Worm (Caenorhabditis elegans) whole organism, L3 larva: ENCODE results near the gene R03D7.15.

Experiments
- R02D3.7 ChIP-seq: fragments of 150-350 bp; optimal IDR thresholded peaks from 2 replicates; lab custom pipeline; 2014; ENCODE audit warnings: missing biosample characterization, missing genetic modification characterization
- ceh-82 ChIP-seq: fragments of 150-350 bp; optimal IDR thresholded peaks from 2 replicates; lab custom pipeline; 2014; ENCODE audit warnings: missing biosample characterization, missing genetic modification characterization
- ceh-9 ChIP-seq: sonication (generic microtip); optimal IDR thresholded peaks from 2 replicates; lab custom pipeline; 2018; ENCODE audit warnings: missing biosample characterization, missing genetic modification characterization
- egl-27 ChIP-seq: sonication (generic microtip); optimal IDR thresholded peaks from 4 replicates; lab custom pipeline; 2017; ENCODE audit warnings: missing biosample characterization, missing genetic modification reagents, missing genetic modification characterization
- elt-1 ChIP-seq: fragments of 150-350 bp; optimal IDR thresholded peaks from 2 replicates; lab custom pipeline; 2014; ENCODE audit warnings: missing biosample characterization, missing genetic modification characterization
- lin-15B ChIP-seq: fragments of 150-350 bp; optimal IDR thresholded peaks from 2 replicates; lab custom pipeline; 2014; ENCODE audit warnings: missing biosample characterization, missing genetic modification characterization
- mdl-1 ChIP-seq: fragments of 150-350 bp; optimal IDR thresholded peaks from 2 replicates; lab custom pipeline; 2014; ENCODE audit warnings: missing biosample characterization, missing genetic modification characterization
- nfya-1 ChIP-seq: sonication (generic microtip); optimal IDR thresholded peaks from 2 replicates; lab custom pipeline; 2017; ENCODE audit warnings: missing genetic modification characterization, mild to moderate bottlenecking, missing compliant biosample characterization, antibody characterized with exemption, moderate library complexity; ENCODE audit not compliant: insufficient read depth
- nhr-76 ChIP-seq: fragments of 150-350 bp; sonication (generic microtip); optimal IDR thresholded peaks from 5 replicates; lab custom pipeline; 2014; ENCODE audit warnings: missing biosample characterization, missing genetic modification characterization
- nhr-77 ChIP-seq: fragments of 150-350 bp; optimal IDR thresholded peaks from 2 replicates; lab custom pipeline; 2014; ENCODE audit warnings: missing biosample characterization, missing genetic modification characterization
- unc-39 ChIP-seq: sonication (generic microtip); optimal IDR thresholded peaks from 4 replicates; lab custom pipeline; 2017; ENCODE audit warnings: missing biosample characterization, missing genetic modification characterization
- unc-62 ChIP-seq: fragments of 150-350 bp; sonication (generic microtip); optimal IDR thresholded peaks from 4 replicates; lab custom pipeline; 2014; ENCODE audit warnings: missing biosample characterization, missing genetic modification reagents, missing genetic modification characterization

ce11 chrII:10982017-10982416 lies 40.0 kb downstream of the R03D7.15 start:
- TF ChIP-seq ceh-82 (no peak), mdl-1 (tag; lab: Kevin White, UChicago) (no peak), egl-27 (tag; lab: Kevin White, UChicago) (no peak), R02D3.7 (tag; lab: Kevin White, UChicago) (no peak), nfya-1 (peak; percentile 35), nhr-76 (no peak), ceh-9 (tag; lab: Kevin White, UChicago) (no peak), unc-62 (GFP tag; lab: Kevin White, UChicago) (no peak), elt-1 (tag; lab: Kevin White, UChicago) (no peak), nhr-77 (tag; lab: Kevin White, UChicago) (no peak), unc-39 (tag; lab: Kevin White, UChicago) (no peak), lin-15B (tag; lab: Kevin White, UChicago) (no peak)
